Worm (Caenorhabditis elegans): ENCODE results near the gene srg-47.

DNA sequence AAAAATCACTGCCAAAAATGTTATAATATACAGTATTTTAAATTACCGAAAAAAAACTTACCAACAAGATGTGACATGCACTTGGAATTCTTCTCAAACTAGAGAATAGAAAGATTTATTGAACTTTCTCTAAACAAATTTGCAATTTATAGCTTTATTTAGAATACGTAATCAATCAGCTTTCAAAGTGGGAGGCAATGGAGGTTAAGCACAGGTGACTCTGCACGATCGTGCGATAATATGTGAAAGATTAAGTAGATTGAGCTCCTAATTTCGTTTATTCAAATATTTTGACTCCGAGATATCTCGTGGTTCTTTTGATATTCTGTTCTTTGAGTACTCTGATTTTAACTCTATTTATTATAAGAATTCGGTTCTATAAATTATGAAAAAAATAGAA is 38.1 kb downstream of the srg-47 start, which contains the start of gene R02D5.6:
- TF ChIP-seq drap-1 (GFP tag; optimal IDR thresholded peaks at IDR 0.05) (no peak), nhr-12 (tag; optimal IDR thresholded peaks at IDR 0.05) (no peak), sptf-1 (tag; optimal IDR thresholded peaks at IDR 0.05) (no peak), snpc-4 (tag; optimal IDR thresholded peaks at IDR 0.05) (no peak), nhr-76 (tag; optimal IDR thresholded peaks at IDR 0.05) (no peak), nhr-2 (tag; optimal IDR thresholded peaks at IDR 0.05) (no peak), tbx-8 (GFP tag; optimal IDR thresholded peaks at IDR 0.05) (no peak), unc-62 (GFP tag; optimal IDR thresholded peaks at IDR 0.05) (no peak), lin-13 (tag; optimal IDR thresholded peaks at IDR 0.05) (no peak), elt-3 (tag; optimal IDR thresholded peaks at IDR 0.05) (no peak)
